Worm (Caenorhabditis elegans): ENCODE data around the gene nduv-3.

Gene nduv-3

ce11 chrIV:2610409-2610808 is 30.7 kb upstream of the nduv-3 start, which contains the start of gene Y69A2AR.32:
Gene Y69A2AR.32 (plus strand): TSS chrIV:2610436.
- TF ChIP-seq mxl-2 (GFP tag; conservative IDR thresholded peaks at IDR 0.05) (no peak), egl-43 (GFP tag; IDR thresholded peaks at IDR 0.05) (peak; percentile 26; the same call in 1 of the 2 replicates), set-16 (GFP tag; IDR thresholded peaks at IDR 0.05) (peak; percentile 78)

ce11 chrIV:2610974-2611373 is 30.1 kb upstream of the nduv-3 start:
- TF ChIP-seq T20F7.1 (GFP tag; optimal IDR thresholded peaks at IDR 0.05) (peak; percentile 45), F44E2.7 (GFP tag; IDR thresholded peaks at IDR 0.05) (no peak), aha-1 (tag) (no peak), Y48G9A.11 (GFP tag; IDR thresholded peaks at IDR 0.05) (peak; percentile 94), ceh-28 (tag; optimal IDR thresholded peaks at IDR 0.05) (peak; percentile 29)

- no peak for TF ChIP-seq daf-8 (GFP tag; IDR thresholded peaks at IDR 0.05)
- no peak for TF ChIP-seq fos-1 (tag; optimal IDR thresholded peaks at IDR 0.05)
- TF ChIP-seq lin-38 (GFP tag; IDR thresholded peaks at IDR 0.05) = peak; percentile 55
- peak; percentile 5 for TF ChIP-seq aha-1 (tag)
- peak; percentile 12 for TF ChIP-seq mes-2 (tag; optimal IDR thresholded peaks at IDR 0.05; ENCODE audit: poor library complexity, severe bottlenecking)
- TF ChIP-seq dpl-1 (GFP tag; optimal IDR thresholded peaks at IDR 0.05) = peak; percentile 32
- no peak for TF ChIP-seq T20F7.1 (GFP tag; optimal IDR thresholded peaks at IDR 0.05)
Observed at ce11 chrIV:2613011-2613503, 28.1 kb upstream of the nduv-3 start, which contains the start of gene Y69A2AR.28. Gene Y69A2AR.28 (minus strand): TSS chrIV:2613061.

ce11 chrIV:2613754-2614244 is 27.3 kb upstream of the nduv-3 start, which contains the start of gene daao-1:
Gene daao-1 (plus strand): TSS chrIV:2614194.
- TF ChIP-seq dve-1 (tag; optimal IDR thresholded peaks at IDR 0.05; ENCODE audit: insufficient read depth) (peak; percentile 49), nhr-28 (tag; optimal IDR thresholded peaks at IDR 0.05) (peak; percentile 40), hmg-1.1 (GFP tag; IDR thresholded peaks at IDR 0.05) (no peak), php-3 (GFP tag; IDR thresholded peaks at IDR 0.05) (peak; percentile 74), jun-1 (tag; optimal IDR thresholded peaks at IDR 0.05) (no peak), mep-1 (tag; optimal IDR thresholded peaks at IDR 0.05) (no peak), nhr-48 (tag; optimal IDR thresholded peaks at IDR 0.05) (peak; percentile 6), daf-16 (GFP tag; optimal IDR thresholded peaks at IDR 0.05) (no peak), daf-16 (tag; optimal IDR thresholded peaks at IDR 0.05) (peak; percentile 38), F10B5.3 (tag; optimal IDR thresholded peaks at IDR 0.05) (no peak)

ce11 chrIV:2616853-2617252 is 24.3 kb upstream of the nduv-3 start:
- TF ChIP-seq unc-62 (GFP tag; optimal IDR thresholded peaks at IDR 0.05 in 1 of 2) = no peak
- no peak for TF ChIP-seq unc-62 (tag; optimal IDR thresholded peaks at IDR 0.05)
- TF ChIP-seq ceh-28 (tag; optimal IDR thresholded peaks at IDR 0.05) = peak; percentile 73

ce11 chrIV:2618611-2619010 is 22.5 kb upstream of the nduv-3 start, which contains the start of gene smf-3:
Gene smf-3 (plus strand): TSS chrIV:2618869.
- TF ChIP-seq fkh-10 (GFP tag; optimal IDR thresholded peaks at IDR 0.05) (no peak), ceh-62 (tag; optimal IDR thresholded peaks at IDR 0.05) (no peak), nhr-41 (GFP tag; IDR thresholded peaks at IDR 0.05) (peak; percentile 70; the same call in 1 of the 2 replicates), T20F7.1 (GFP tag; optimal IDR thresholded peaks at IDR 0.05) (peak; percentile 5), set-16 (GFP tag; IDR thresholded peaks at IDR 0.05) (no peak), hlh-11 (tag; optimal IDR thresholded peaks at IDR 0.05) (peak; percentile 77), attf-4 (tag; optimal IDR thresholded peaks at IDR 0.05) (no peak), hlh-30 (tag; optimal IDR thresholded peaks at IDR 0.05; ENCODE audit: insufficient read depth) (no peak), dmd-8 (GFP tag; IDR thresholded peaks at IDR 0.05) (no peak), ZK546.5 (tag; optimal IDR thresholded peaks at IDR 0.05) (no peak), snpc-4 (tag; optimal IDR thresholded peaks at IDR 0.05) (no peak), lsy-2 (tag; optimal IDR thresholded peaks at IDR 0.05) (no peak), zfp-3 (GFP tag; conservative IDR thresholded peaks at IDR 0.05) (no peak), nhr-77 (tag; optimal IDR thresholded peaks at IDR 0.05) (peak; percentile 61), ceh-20 (GFP tag; IDR thresholded peaks at IDR 0.05) (no peak), zag-1 (tag; optimal IDR thresholded peaks at IDR 0.05) (no peak), ceh-44 (GFP tag; IDR thresholded peaks at IDR 0.05) (no peak), F44E2.7 (GFP tag; IDR thresholded peaks at IDR 0.05) (no peak), pqm-1 (tag; optimal IDR thresholded peaks at IDR 0.05) (peak; percentile 86), unc-62 (GFP tag; optimal IDR thresholded peaks at IDR 0.05 in 1 of 2) (no peak), unc-62 (tag; optimal IDR thresholded peaks at IDR 0.05) (no peak), ctbp-1 (GFP tag; IDR thresholded peaks at IDR 0.05) (no peak), F10B5.3 (tag; optimal IDR thresholded peaks at IDR 0.05) (no peak)

Measured in whole organism, L4 larva.